Worm (Caenorhabditis elegans): ENCODE data around the gene Y49F6B.12.

ce11 chrII:3460048-3460447, 12.2 kb downstream of the Y49F6B.12 start, which contains the start of gene C16C8.7:
- TF ChIP-seq W03F9.2 (tag; optimal IDR thresholded peaks at IDR 0.05) (no peak), him-1 (tag; optimal IDR thresholded peaks at IDR 0.05) (no peak), dao-5 (tag; optimal IDR thresholded peaks at IDR 0.05) (no peak)
